Worm (Caenorhabditis elegans) whole organism, late embryonic: ENCODE measurements around the gene F56C4.4.

ENCODE experiments used
- ama-1 ChIP-seq: fragments of 150-350 bp; optimal IDR thresholded peaks from 2 replicates; lab custom pipeline; 2014
- ceh-9 ChIP-seq: sonication (generic microtip); optimal IDR thresholded peaks from 2 replicates; lab custom pipeline; 2016; ENCODE audit warnings: mild to moderate bottlenecking, missing genetic modification characterization, inconsistent platforms, missing compliant biosample characterization
- fax-1 ChIP-seq: sonication (generic microtip); optimal IDR thresholded peaks from 2 replicates; lab custom pipeline; 2016; ENCODE audit warnings: missing genotype, missing genetic modification characterization, missing compliant biosample characterization
- lim-6 ChIP-seq: sonication (generic microtip); optimal IDR thresholded peaks from 2 replicates; lab custom pipeline; 2016; ENCODE audit warnings: missing genetic modification characterization, missing compliant biosample characterization
- nfya-1 ChIP-seq: sonication (generic microtip); optimal IDR thresholded peaks from 2 replicates; lab custom pipeline; 2017; ENCODE audit warnings: missing genetic modification characterization, mild to moderate bottlenecking, missing compliant biosample characterization, antibody characterized with exemption, moderate library complexity
- tbx-7 ChIP-seq: sonication (generic microtip); optimal IDR thresholded peaks from 2 replicates; lab custom pipeline; 2016; ENCODE audit warnings: missing genotype, missing genetic modification characterization, missing compliant biosample characterization
- unc-42 ChIP-seq: sonication (generic microtip); optimal IDR thresholded peaks from 2 replicates; lab custom pipeline; 2016; ENCODE audit warnings: missing genotype, missing genetic modification characterization, missing compliant biosample characterization
- unc-86 ChIP-seq: sonication (generic microtip); optimal IDR thresholded peaks from 2 replicates; lab custom pipeline; 2016; ENCODE audit warnings: missing genetic modification characterization, missing compliant biosample characterization

ce11 chrIV:10596505-10596904 is 34.6 kb downstream of the F56C4.4 start, which contains the start of gene C43F9.11:
- TF ChIP-seq tbx-7 (tag; lab: Kevin White, UChicago) (no peak), ama-1 (no peak), nfya-1 (tag; lab: Kevin White, UChicago) (no peak), unc-42 (tag; lab: Kevin White, UChicago) (no peak), ceh-9 (tag; lab: Kevin White, UChicago) (no peak), lim-6 (tag; lab: Kevin White, UChicago) (no peak), unc-86 (tag; lab: Kevin White, UChicago) (no peak), fax-1 (no peak)
